Fruit fly (Drosophila melanogaster) whole organism, wandering third instar larva: Measurements from ENCODE around the gene Jon65Aiv.
A peak's percentile ranks its signal among the peaks of the same experiment; 100 is the strongest.

Source experiments
- Abd-B ChIP-seq: fragments of >200 bp; optimal IDR thresholded peaks from 2 replicates; lab custom pipeline; 2017; ENCODE audit warnings: missing biosample characterization, missing genetic modification characterization
- CG9705 ChIP-seq: fragments of 200-800 bp; sonication (Bioruptor generic); optimal IDR thresholded peaks from 2 replicates; lab custom pipeline; 2018; ENCODE audit warnings: missing biosample characterization, mild to moderate bottlenecking, missing genetic modification characterization
- CrebA ChIP-seq: fragments of 200-800 bp; sonication (Bioruptor generic); optimal IDR thresholded peaks from 2 replicates; lab custom pipeline; 2016; ENCODE audit warnings: missing biosample characterization, mild to moderate bottlenecking, missing genetic modification characterization, borderline replicate concordance
- HLH106 ChIP-seq: fragments of 200-800 bp; optimal IDR thresholded peaks from 3 replicates; lab custom pipeline; 2019; ENCODE audit warnings: missing biosample characterization, mild to moderate bottlenecking, missing genetic modification characterization, moderate library complexity
- Hnf4 ChIP-seq: fragments of 200-800 bp; sonication (Bioruptor generic); optimal IDR thresholded peaks from 2 replicates; lab custom pipeline; 2016; ENCODE audit warnings: missing biosample characterization, mild to moderate bottlenecking, missing genetic modification characterization
- Hr83 ChIP-seq: fragments of 200-300 bp; sonication (Bioruptor generic); optimal IDR thresholded peaks from 2 replicates; lab custom pipeline; 2016; ENCODE audit warnings: missing biosample characterization, mild to moderate bottlenecking, missing genetic modification characterization, moderate library complexity; ENCODE audit not compliant: poor library complexity, severe bottlenecking
- Jra ChIP-seq: sonication (Bioruptor generic); optimal IDR thresholded peaks from 2 replicates; lab custom pipeline; 2016; ENCODE audit warnings: missing biosample characterization, missing genetic modification characterization
- Mio ChIP-seq: sonication (Bioruptor generic); optimal IDR thresholded peaks from 2 replicates; lab custom pipeline; 2016; ENCODE audit warnings: missing biosample characterization, missing genetic modification characterization
- Myc ChIP-seq: fragments of >200 bp; optimal IDR thresholded peaks from 2 replicates; lab custom pipeline; 2017
- OdsH ChIP-seq: fragments of 200-800 bp; sonication (Bioruptor generic); optimal IDR thresholded peaks from 2 replicates; lab custom pipeline; 2016; ENCODE audit warnings: missing biosample characterization, mild to moderate bottlenecking, missing genetic modification characterization
- Rel ChIP-seq, 2 experiments: fragments of 200-800 bp; sonication (Bioruptor generic) in 1 of 2; optimal IDR thresholded peaks; 2 replicates in 1 of 2; 3 replicates in 1 of 2; lab custom pipeline; 2016 to 2019; ENCODE audit warnings: mild to moderate bottlenecking in 2 of 2, missing biosample characterization in 2 of 2, missing genetic modification characterization in 2 of 2, moderate library complexity in 1 of 2
- Sp1 ChIP-seq: fragments of 200-800 bp; sonication (Bioruptor generic); optimal IDR thresholded peaks from 3 replicates; lab custom pipeline; 2019; ENCODE audit warnings: missing biosample characterization, mild to moderate bottlenecking, missing genetic modification characterization, moderate library complexity
- Vsx2 ChIP-seq: fragments of 200-300, 225-300 bp; sonication (Bioruptor generic); optimal IDR thresholded peaks from 2 replicates; lab custom pipeline; 2018; ENCODE audit warnings: missing biosample characterization, missing genetic modification characterization; ENCODE audit not compliant: partially characterized antibody
- br ChIP-seq: fragments of 200-800 bp; sonication (Bioruptor generic); optimal IDR thresholded peaks from 2 replicates; lab custom pipeline; 2016; ENCODE audit warnings: missing biosample characterization, missing genetic modification characterization
- brk ChIP-seq: fragments of 200-800 bp; sonication (Bioruptor generic); optimal IDR thresholded peaks from 2 replicates; lab custom pipeline; 2016; ENCODE audit warnings: missing biosample characterization, mild to moderate bottlenecking, missing genetic modification characterization
- dmrt93B ChIP-seq: fragments of 200-800 bp; sonication (Bioruptor generic); optimal IDR thresholded peaks from 2 replicates; lab custom pipeline; 2018; ENCODE audit warnings: missing biosample characterization, mild to moderate bottlenecking, missing genetic modification characterization
- fru ChIP-seq: fragments of 200-800 bp; sonication (Bioruptor generic); optimal IDR thresholded peaks from 3 replicates; lab custom pipeline; 2016; ENCODE audit warnings: missing biosample characterization, mild to moderate bottlenecking, missing genetic modification characterization
- h ChIP-seq: fragments of 200-800 bp; sonication (Bioruptor generic); optimal IDR thresholded peaks from 3 replicates; lab custom pipeline; 2016; ENCODE audit warnings: missing biosample characterization, mild to moderate bottlenecking, missing genetic modification characterization
- jim ChIP-seq: fragments of 175-275, 200-325 bp; sonication (Bioruptor generic); optimal IDR thresholded peaks from 2 replicates; lab custom pipeline; 2016; ENCODE audit warnings: missing biosample characterization, mild to moderate bottlenecking, missing genetic modification characterization
- pan ChIP-seq: fragments of >200 bp; optimal IDR thresholded peaks from 2 replicates; lab custom pipeline; 2017
- psq ChIP-seq: fragments of 200-800 bp; sonication (Bioruptor generic); optimal IDR thresholded peaks from 3 replicates; lab custom pipeline; 2017; ENCODE audit warnings: missing biosample characterization, mild to moderate bottlenecking, missing genetic modification characterization, moderate library complexity
- sage ChIP-seq: fragments of 200-800 bp; sonication (Bioruptor generic); optimal IDR thresholded peaks from 2 replicates; lab custom pipeline; 2016; ENCODE audit warnings: missing biosample characterization, mild to moderate bottlenecking, missing genetic modification characterization
- sv ChIP-seq: fragments of 200-800 bp; sonication (Bioruptor generic); optimal IDR thresholded peaks from 3 replicates; lab custom pipeline; 2016; ENCODE audit warnings: missing biosample characterization, missing genetic modification characterization
- tai ChIP-seq: sonication (Bioruptor generic); optimal IDR thresholded peaks from 2 replicates; lab custom pipeline; 2016; ENCODE audit warnings: missing biosample characterization, missing genetic modification characterization
- woc ChIP-seq: sonication (Bioruptor generic); optimal IDR thresholded peaks from 2 replicates; lab custom pipeline; 2016; ENCODE audit warnings: missing biosample characterization, mild to moderate bottlenecking, missing genetic modification characterization

Gene Jon65Aiv

DNA sequence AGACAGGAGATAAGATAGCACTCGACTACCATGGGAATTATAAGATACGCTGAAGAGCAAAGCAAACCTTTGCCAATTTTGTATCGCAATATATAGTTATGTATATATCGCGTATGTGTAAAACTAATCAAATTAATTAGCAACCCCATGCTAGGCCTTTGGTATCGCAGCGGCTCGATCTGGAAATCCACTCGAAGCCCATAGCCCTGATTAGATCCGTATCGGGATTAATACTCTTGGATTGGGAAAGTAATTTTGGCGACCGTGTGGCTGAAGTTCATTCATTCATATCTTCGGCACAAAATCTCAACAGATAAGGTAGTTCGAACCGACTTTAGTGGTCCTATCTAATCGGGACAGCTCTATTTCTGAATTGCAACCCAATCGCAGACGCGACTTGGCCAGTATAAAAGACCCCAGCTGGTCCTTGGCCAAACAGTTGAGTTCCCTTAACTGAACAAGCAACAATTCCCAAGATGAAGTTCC lies at the start of gene Jon65Aiv:
Gene Jon65Aiv (plus strand): TSS at position 436 of the 486 bp plus-strand sequence.
- TF ChIP-seq Abd-B (GFP tag; lab: Kevin White, UChicago) (no peak), h (GFP tag; lab: Kevin White, UChicago) (peak; percentile 43)
- TF ChIP-seq, all 38 proteins: peak for 1

DNA sequence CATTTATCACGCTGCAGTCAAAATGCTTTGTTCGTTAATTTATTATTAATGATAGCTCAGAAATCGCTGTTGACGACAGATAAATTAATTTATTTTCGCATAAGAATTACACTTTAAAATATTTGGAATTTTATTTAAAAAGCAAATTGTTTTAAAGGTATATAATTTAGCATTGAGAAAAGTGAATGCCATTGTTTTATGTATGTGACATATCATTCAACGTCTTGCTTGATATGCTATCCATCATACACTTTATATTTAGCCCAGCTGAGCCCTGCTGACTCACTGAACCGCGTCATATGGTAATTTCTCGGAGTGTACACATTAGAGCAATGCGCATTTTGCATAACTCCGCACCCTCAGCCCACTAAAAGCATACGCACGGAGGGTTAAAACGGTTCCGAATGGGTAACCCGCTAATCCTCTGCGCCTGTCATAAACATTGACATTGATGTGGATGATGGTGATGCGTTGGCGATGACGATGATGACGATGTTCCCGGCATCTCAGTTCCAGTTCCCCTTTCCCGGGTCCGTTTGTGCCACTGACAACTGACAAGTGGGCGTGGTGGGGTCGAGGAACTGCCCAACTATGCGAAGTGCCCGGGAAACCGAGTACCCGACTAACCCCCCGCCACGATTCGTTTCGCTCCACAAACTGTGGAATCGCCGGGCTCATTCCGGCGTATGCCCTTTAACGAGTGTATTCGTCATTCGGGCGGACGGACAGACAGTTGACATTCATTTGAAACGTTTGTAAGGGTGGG lies 49.4 kb upstream of the Jon65Aiv start:
- TF ChIP-seq Abd-B (GFP tag; lab: Kevin White, UChicago) = no peak
- no peak for TF ChIP-seq Rel (GFP tag; optimal IDR thresholded peaks at IDR 0.05; lab: Kevin White, UChicago)
- no peak for TF ChIP-seq Rel (tag; optimal IDR thresholded peaks at IDR 0.05; lab: Kevin White, UChicago)
- TF ChIP-seq fru = no peak
- TF ChIP-seq, all 38 proteins: peak for 0

DNA sequence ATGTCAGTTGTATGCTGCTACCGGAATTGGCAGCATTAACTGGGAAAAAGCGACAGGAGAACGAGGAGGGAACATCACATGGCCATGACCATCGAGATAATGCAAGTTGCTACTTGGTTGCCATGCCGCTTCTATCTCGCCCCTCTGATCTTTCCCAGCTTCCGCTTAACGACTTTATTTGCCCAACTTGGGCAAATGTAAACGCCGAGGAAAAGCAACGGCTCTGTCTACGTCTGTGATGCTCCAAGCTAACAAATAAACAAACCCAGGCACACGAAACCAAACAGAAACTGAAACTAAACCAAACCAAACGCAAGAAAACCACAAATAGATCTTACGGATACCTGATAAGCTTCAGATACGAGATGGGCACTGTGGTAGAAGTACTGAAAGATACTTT lies 46.7 kb upstream of the Jon65Aiv start:
- TF ChIP-seq sage (GFP tag; lab: Kevin White, UChicago) (no peak), sv (no peak), Mio (GFP tag; lab: Kevin White, UChicago) (no peak), Hr83 (GFP tag; lab: Kevin White, UChicago) (no peak), dmrt93B (no peak), CG9705 (GFP tag; lab: Kevin White, UChicago) (no peak), OdsH (GFP tag; lab: Kevin White, UChicago) (no peak), jim (GFP tag; lab: Kevin White, UChicago) (no peak)

DNA sequence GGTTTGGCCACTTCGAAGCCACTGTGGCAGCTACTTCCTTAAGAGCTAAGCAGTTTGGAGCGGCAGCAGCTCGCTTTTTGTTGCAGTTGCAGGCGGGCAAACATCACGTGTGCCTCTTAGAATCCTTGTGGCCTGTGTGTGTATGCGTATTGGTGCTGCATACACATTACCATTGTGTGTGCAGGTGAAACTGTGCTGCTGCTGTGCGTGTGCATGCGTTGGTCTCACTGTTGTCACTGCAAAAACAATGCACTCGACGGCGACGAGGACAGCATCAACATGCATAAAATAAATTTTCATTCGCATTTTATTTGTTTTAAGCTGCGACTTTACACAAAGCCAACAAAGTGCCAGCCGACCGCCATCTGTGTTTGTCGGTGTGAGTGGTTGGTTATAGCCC lies 46.0 kb upstream of the Jon65Aiv start:
- TF ChIP-seq fru = no peak
- no peak for TF ChIP-seq Jra (GFP tag; lab: Kevin White, UChicago)
- TF ChIP-seq CrebA (GFP tag; lab: Kevin White, UChicago) = no peak
- TF ChIP-seq CG9705 (GFP tag; lab: Kevin White, UChicago) = no peak
- TF ChIP-seq sv = no peak
- no peak for TF ChIP-seq Hnf4 (GFP tag; lab: Kevin White, UChicago)

DNA sequence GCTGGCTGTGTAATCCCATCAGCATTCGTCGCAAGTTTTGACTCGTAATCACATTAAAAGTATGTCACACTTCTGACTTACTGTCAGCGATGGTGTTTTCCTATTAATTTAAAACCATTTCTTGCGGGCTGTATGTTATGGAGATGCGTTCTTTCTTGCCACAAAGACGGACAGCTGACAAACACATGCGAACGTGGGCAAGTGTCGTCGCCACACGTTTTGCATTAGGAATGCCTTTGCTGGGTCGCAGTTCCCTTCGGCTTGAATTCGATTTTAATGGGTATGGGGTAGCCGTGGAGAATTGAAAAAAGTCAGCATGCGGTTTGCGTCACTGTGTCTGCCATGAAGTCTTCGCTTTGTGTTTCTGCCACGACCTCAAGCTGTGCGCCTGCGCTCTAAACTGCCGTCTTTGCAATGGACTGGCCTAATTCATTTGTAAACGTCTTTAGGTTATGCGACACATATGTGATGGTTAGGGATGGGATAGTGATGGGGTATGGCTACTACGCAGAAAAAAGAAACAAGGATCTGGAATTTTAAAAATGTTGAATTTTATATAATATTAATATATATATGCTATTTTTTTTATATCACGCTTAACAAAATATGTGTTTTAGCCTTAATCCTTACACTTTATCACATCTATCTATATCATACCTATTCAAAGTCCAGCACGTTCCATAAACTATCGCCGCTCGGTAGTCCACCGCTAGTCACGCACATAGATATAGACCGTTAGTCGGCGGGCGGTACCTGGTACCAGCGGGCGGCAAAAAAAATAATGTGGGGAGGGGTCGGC lies 45.1 kb upstream of the Jon65Aiv start:
- TF ChIP-seq woc (no peak), Abd-B (GFP tag; lab: Kevin White, UChicago) (no peak), HLH106 (tag; lab: Kevin White, UChicago) (no peak), sv (no peak), h (GFP tag; lab: Kevin White, UChicago) (no peak), CrebA (GFP tag; lab: Kevin White, UChicago) (no peak), OdsH (GFP tag; lab: Kevin White, UChicago) (no peak), br (GFP tag; lab: Kevin White, UChicago) (no peak), psq (GFP tag; lab: Kevin White, UChicago) (no peak), Myc (lab: Kevin White, UChicago) (no peak), Vsx2 (GFP tag; lab: Kevin White, UChicago) (no peak), dmrt93B (no peak), Hr83 (GFP tag; lab: Kevin White, UChicago) (no peak), CG9705 (GFP tag; lab: Kevin White, UChicago) (no peak), pan (no peak), tai (no peak), brk (no peak), Sp1 (GFP tag; lab: Kevin White, UChicago) (no peak), fru (no peak)
- TF ChIP-seq, all 38 proteins: peak for 0

DNA sequence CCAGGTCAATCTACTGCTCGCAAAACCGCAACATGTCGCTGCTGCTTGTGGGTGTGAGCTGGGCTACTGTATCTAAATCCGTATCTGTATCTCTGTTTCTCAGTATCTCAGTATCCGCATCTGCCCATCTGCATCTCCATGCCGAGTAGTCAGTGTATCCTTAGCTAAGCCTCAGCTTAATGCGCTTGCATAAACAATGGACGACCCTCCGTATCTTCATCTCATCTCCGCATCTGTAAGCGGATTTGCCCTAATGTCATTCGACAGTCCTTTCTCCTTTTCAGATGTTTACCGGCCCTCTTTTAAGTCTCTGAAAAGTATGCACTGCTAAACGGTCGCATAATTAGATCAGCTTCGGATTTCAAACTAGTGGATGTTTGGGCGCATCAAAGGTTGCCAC lies 42.4 kb upstream of the Jon65Aiv start:
- TF ChIP-seq psq (GFP tag; lab: Kevin White, UChicago) = no peak
